Fruit fly (Drosophila melanogaster) whole organism, embryonic: ENCODE results near the gene ocn.

Source experiments
- Bgb ChIP-seq: fragments of 200-800 bp; sonication (Bioruptor generic); IDR thresholded peaks from 2 replicates; pipeline ENCODE4 v1.3.6; 2022; ENCODE audit warnings: missing biosample characterization, missing genetic modification characterization; ENCODE audit not compliant: partially characterized antibody
- CG10209 ChIP-seq: fragments of 200-800 bp; sonication (Bioruptor generic); optimal IDR thresholded peaks from 3 replicates; lab custom pipeline; 2017; ENCODE audit warnings: missing biosample characterization, mild to moderate bottlenecking, missing genetic modification characterization, missing genetic modification reagents
- CG10543 ChIP-seq: fragments of 200-800 bp; sonication (Bioruptor generic); optimal IDR thresholded peaks from 3 replicates; lab custom pipeline; 2017; ENCODE audit warnings: missing biosample characterization, mild to moderate bottlenecking, missing genetic modification characterization, moderate library complexity
- CG10979 ChIP-seq: fragments of 200-800 bp; sonication (Bioruptor generic); optimal IDR thresholded peaks from 2 replicates; lab custom pipeline; 2018; ENCODE audit warnings: missing biosample characterization, mild to moderate bottlenecking, missing genetic modification characterization, moderate library complexity
- CG1233 ChIP-seq: fragments of 200-800 bp; sonication (Bioruptor generic); optimal IDR thresholded peaks from 4 replicates; lab custom pipeline; 2018; ENCODE audit warnings: missing biosample characterization, mild to moderate bottlenecking, missing genetic modification characterization
- CG12942 ChIP-seq: fragments of 200-800 bp; sonication (Bioruptor generic); optimal IDR thresholded peaks from 3 replicates; lab custom pipeline; 2016; ENCODE audit warnings: missing biosample characterization, missing genetic modification characterization
- CG13624 ChIP-seq: fragments of 200-800 bp; sonication (Bioruptor generic); optimal IDR thresholded peaks from 2 replicates; lab custom pipeline; 2016; ENCODE audit warnings: missing biosample characterization, missing genetic modification characterization
- CG15269 ChIP-seq: fragments of 200-800 bp; sonication (Bioruptor generic); optimal IDR thresholded peaks from 2 replicates; lab custom pipeline; 2018; ENCODE audit warnings: missing biosample characterization, mild to moderate bottlenecking, missing genetic modification characterization, moderate library complexity
- CG15601 ChIP-seq: fragments of 200-800 bp; sonication (Bioruptor generic); optimal IDR thresholded peaks from 3 replicates; lab custom pipeline; 2019; ENCODE audit warnings: missing biosample characterization, mild to moderate bottlenecking, missing genetic modification characterization, moderate library complexity
- CG18599 ChIP-seq: fragments of 200-800 bp; sonication (Bioruptor generic); optimal IDR thresholded peaks from 3 replicates; lab custom pipeline; 2017; ENCODE audit warnings: missing biosample characterization, missing genetic modification characterization, mild to moderate bottlenecking, moderate library complexity, missing genetic modification reagents
- CG2678 ChIP-seq: fragments of 200-800 bp; sonication (Bioruptor generic); optimal IDR thresholded peaks from 3 replicates; lab custom pipeline; 2019; ENCODE audit warnings: missing biosample characterization, mild to moderate bottlenecking, missing genetic modification characterization, moderate library complexity
- CG31441 ChIP-seq: fragments of 200-800 bp; sonication (Bioruptor generic); IDR thresholded peaks from 2 replicates; pipeline ENCODE4 v1.3.6; 2022; ENCODE audit warnings: missing biosample characterization, missing genetic modification characterization
- CG34224 ChIP-seq: fragments of 200-800 bp; sonication (Bioruptor generic); IDR thresholded peaks from 3 replicates; pipeline ENCODE4 v1.3.6; 2022; ENCODE audit warnings: missing biosample characterization, missing genetic modification characterization; ENCODE audit not compliant: partially characterized antibody
- CG3847 ChIP-seq: fragments of 200-800 bp; sonication (Bioruptor generic); IDR thresholded peaks from 2 replicates; pipeline ENCODE4 v1.3.6; 2022; ENCODE audit warnings: missing biosample characterization, missing genetic modification characterization
- CG6689 ChIP-seq: fragments of 200-800 bp; sonication (Bioruptor generic); IDR thresholded peaks from 2 replicates; pipeline ENCODE4 v1.3.6; 2022; ENCODE audit warnings: missing biosample characterization, missing genetic modification characterization
- CG7839 ChIP-seq: fragments of 200-800 bp; sonication (Bioruptor generic); optimal IDR thresholded peaks from 3 replicates; lab custom pipeline; 2018; ENCODE audit warnings: missing biosample characterization, mild to moderate bottlenecking, missing genetic modification characterization, moderate library complexity
- CG8290 ChIP-seq, 3 experiments: fragments of 200-800 bp; sonication (Bioruptor generic); optimal IDR thresholded peaks; 2 replicates each; lab custom pipeline; 2016 to 2019; ENCODE audit warnings: missing biosample characterization in 3 of 3, missing genetic modification characterization in 3 of 3, mild to moderate bottlenecking in 2 of 3, moderate library complexity in 1 of 3
- CG9876 ChIP-seq: fragments of 200-800 bp; sonication (Bioruptor generic); optimal IDR thresholded peaks from 2 replicates; lab custom pipeline; 2016; ENCODE audit warnings: missing biosample characterization, missing genetic modification characterization
- CTCF ChIP-seq: fragments of 200-800 bp; sonication (Bioruptor generic); optimal IDR thresholded peaks from 2 replicates; lab custom pipeline; 2017; ENCODE audit warnings: missing biosample characterization, mild to moderate bottlenecking, missing genetic modification characterization, moderate library complexity
- CrebB ChIP-seq: fragments of 200-800 bp; sonication (Bioruptor generic); optimal IDR thresholded peaks from 3 replicates; lab custom pipeline; 2018; ENCODE audit warnings: missing biosample characterization, mild to moderate bottlenecking, missing genetic modification characterization
- Dip2 ChIP-seq: fragments of 200-800 bp; sonication (Bioruptor generic); IDR thresholded peaks from 2 replicates; pipeline ENCODE4 v1.3.6; 2022; ENCODE audit warnings: missing biosample characterization, missing genetic modification characterization
- E2f1 ChIP-seq: fragments of 200-800 bp; sonication (Bioruptor generic); IDR thresholded peaks from 2 replicates; pipeline ENCODE4 v1.3.6; 2022; ENCODE audit warnings: missing biosample characterization, missing genetic modification characterization
- HLH3B ChIP-seq: fragments of 200-800 bp; sonication (Bioruptor generic); IDR thresholded peaks from 2 replicates; pipeline ENCODE4 v1.3.6; 2022; ENCODE audit warnings: missing biosample characterization, missing genetic modification characterization
- NFAT ChIP-seq: fragments of 200-800 bp; sonication (Bioruptor generic); IDR thresholded peaks from 2 replicates; pipeline ENCODE4 v1.3.6; 2022; ENCODE audit warnings: missing biosample characterization, missing genetic modification characterization
- Opbp ChIP-seq: fragments of 200-800 bp; sonication (Bioruptor generic); IDR thresholded peaks from 3 replicates; pipeline ENCODE4 v1.3.6; 2022; ENCODE audit warnings: missing biosample characterization, missing genetic modification characterization; ENCODE audit not compliant: partially characterized antibody
- Scr ChIP-seq: fragments of 200-800 bp; sonication (Bioruptor generic); IDR thresholded peaks from 2 replicates; pipeline ENCODE4 v1.3.6; 2022; ENCODE audit warnings: missing biosample characterization, missing genetic modification characterization; ENCODE audit not compliant: partially characterized antibody
- Sry-δ ChIP-seq: fragments of 200-800 bp; sonication (Bioruptor generic); optimal IDR thresholded peaks from 2 replicates; lab custom pipeline; 2016; ENCODE audit warnings: missing biosample characterization, missing genetic modification characterization
- Stat92E ChIP-seq, 3 experiments: fragments of >200 bp in 2 of 3; fragments of 200-800 bp in 1 of 3; sonication (Bioruptor generic) in 1 of 3; optimal IDR thresholded peaks; 2 replicates each; lab custom pipeline; 2017 to 2019; ENCODE audit warnings: missing biosample characterization in 3 of 3, missing genetic modification characterization in 3 of 3, mild to moderate bottlenecking in 1 of 3, moderate library complexity in 1 of 3
- az2 ChIP-seq: fragments of 200-800 bp; sonication (Bioruptor generic); optimal IDR thresholded peaks from 3 replicates; lab custom pipeline; 2016; ENCODE audit warnings: missing biosample characterization, missing genetic modification characterization
- caup ChIP-seq: fragments of 200-800 bp; sonication (Bioruptor generic); optimal IDR thresholded peaks from 3 replicates; lab custom pipeline; 2017; ENCODE audit warnings: missing biosample characterization, mild to moderate bottlenecking, missing genetic modification characterization, moderate library complexity; ENCODE audit not compliant: severe bottlenecking
- chinmo ChIP-seq: fragments of 200-800 bp; sonication (Bioruptor generic); IDR thresholded peaks from 4 replicates; pipeline ENCODE4 v1.3.6; 2022; ENCODE audit warnings: missing biosample characterization, missing genetic modification characterization; ENCODE audit not compliant: partially characterized antibody
- chm ChIP-seq: fragments of 200-800 bp; sonication (Bioruptor generic); IDR thresholded peaks from 2 replicates; pipeline ENCODE4 v1.3.6; 2022; ENCODE audit warnings: missing biosample characterization, missing genetic modification characterization
- ci ChIP-seq: fragments of 200-800 bp; sonication (Bioruptor generic); IDR thresholded peaks from 3 replicates; pipeline ENCODE4 v1.3.6; 2022; ENCODE audit warnings: missing biosample characterization, missing genetic modification characterization
- hth ChIP-seq: fragments of >200 bp; optimal IDR thresholded peaks from 2 replicates; lab custom pipeline; 2017; ENCODE audit warnings: inconsistent platforms
- inv ChIP-seq: fragments of 200-800 bp; sonication (Bioruptor generic); IDR thresholded peaks from 2 replicates; pipeline ENCODE4 v1.3.6; 2022; ENCODE audit warnings: missing biosample characterization, missing genetic modification characterization; ENCODE audit not compliant: partially characterized antibody
- jumu ChIP-seq: fragments of 200-800 bp; sonication (Bioruptor generic); optimal IDR thresholded peaks from 3 replicates; lab custom pipeline; 2016; ENCODE audit warnings: missing biosample characterization, missing genetic modification characterization
- knrl ChIP-seq: fragments of 200-800 bp; sonication (Bioruptor generic); IDR thresholded peaks from 3 replicates; pipeline ENCODE4 v1.3.6; 2022; ENCODE audit warnings: missing biosample characterization, missing genetic modification characterization; ENCODE audit not compliant: partially characterized antibody
- lbe ChIP-seq: fragments of 200-800 bp; sonication (Bioruptor generic); optimal IDR thresholded peaks from 2 replicates; lab custom pipeline; 2016; ENCODE audit warnings: missing biosample characterization, mild to moderate bottlenecking, missing genetic modification characterization
- lilli ChIP-seq: fragments of 200-800 bp; sonication (Bioruptor generic); optimal IDR thresholded peaks from 3 replicates; lab custom pipeline; 2016; ENCODE audit warnings: missing biosample characterization, missing genetic modification characterization
- salm ChIP-seq: fragments of 200-800 bp; sonication (Bioruptor generic); optimal IDR thresholded peaks from 2 replicates; lab custom pipeline; 2018; ENCODE audit warnings: missing biosample characterization, mild to moderate bottlenecking, missing genetic modification characterization
- sd ChIP-seq: fragments of 200-800 bp; sonication (Bioruptor generic); optimal IDR thresholded peaks from 3 replicates; lab custom pipeline; 2018; ENCODE audit warnings: missing biosample characterization, mild to moderate bottlenecking, missing genetic modification characterization, moderate library complexity
- stc ChIP-seq: fragments of 200-800 bp; sonication (Bioruptor generic); IDR thresholded peaks from 2 replicates; pipeline ENCODE4 v1.3.6; 2022; ENCODE audit warnings: missing biosample characterization, missing genetic modification characterization
- stwl ChIP-seq: fragments of 200-800 bp; sonication (Bioruptor generic); optimal IDR thresholded peaks from 3 replicates; lab custom pipeline; 2018; ENCODE audit warnings: missing biosample characterization, mild to moderate bottlenecking, missing genetic modification characterization, moderate library complexity
- tap ChIP-seq: fragments of 200-800 bp; optimal IDR thresholded peaks from 3 replicates; lab custom pipeline; 2019; ENCODE audit warnings: missing biosample characterization, mild to moderate bottlenecking, missing genetic modification characterization, moderate library complexity
- tll ChIP-seq, 2 experiments: fragments of 200-800 bp in 1 of 2; fragments of >200 bp in 1 of 2; sonication (Bioruptor generic) in 1 of 2; optimal IDR thresholded peaks; 2 replicates each; lab custom pipeline; 2017 to 2019; ENCODE audit warnings: missing biosample characterization in 2 of 2, missing genetic modification characterization in 2 of 2, mild to moderate bottlenecking in 1 of 2, moderate library complexity in 1 of 2
- twi ChIP-seq: fragments of 200-800 bp; optimal IDR thresholded peaks from 2 replicates; lab custom pipeline; 2019; ENCODE audit warnings: missing biosample characterization, mild to moderate bottlenecking, missing genetic modification characterization, moderate library complexity
- vvl ChIP-seq: fragments of 200-800 bp; sonication (Bioruptor generic); IDR thresholded peaks from 2 replicates; pipeline ENCODE4 v1.3.6; 2022; ENCODE audit warnings: missing biosample characterization, missing genetic modification characterization
- zfh2 ChIP-seq: fragments of 200-800 bp; sonication (Bioruptor generic); optimal IDR thresholded peaks from 2 replicates; lab custom pipeline; 2016; ENCODE audit warnings: missing biosample characterization, missing genetic modification characterization

Gene ocn

DNA sequence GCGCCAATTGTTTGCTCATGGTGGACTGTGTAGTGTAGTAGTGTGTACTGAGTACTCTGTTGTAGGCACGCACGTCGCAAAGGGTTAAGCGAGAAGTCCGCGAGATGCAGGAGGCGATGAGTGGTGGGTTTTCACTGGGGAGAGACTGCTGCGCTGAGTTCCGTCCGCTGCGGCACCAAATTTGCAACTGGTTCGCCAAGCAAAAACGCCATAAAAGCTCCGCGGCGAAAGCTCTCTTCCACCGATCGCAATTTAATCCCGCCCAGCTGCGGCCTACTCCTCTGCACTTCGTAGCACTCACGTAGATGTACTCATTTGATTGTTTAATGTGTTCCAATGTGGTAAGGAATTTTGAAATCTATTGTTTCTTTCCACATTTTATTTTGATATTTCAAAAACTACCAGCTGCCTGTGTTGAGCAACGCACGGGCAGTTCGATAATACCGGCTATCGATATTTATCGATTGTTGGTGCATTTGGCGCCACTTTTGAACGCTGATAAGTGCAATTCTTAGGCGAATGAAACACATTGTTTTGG, 22.5 kb downstream of the ocn start, which contains the start of gene CG7920:
Gene CG7920, minus strand, starts transcription at position 308 of the 538 bp plus-strand sequence.
- TF ChIP-seq CG15269 (tag; lab: Kevin White, UChicago) (peak; percentile 10), knrl (peak; percentile 76), salm (no peak), CrebB (tag; lab: Kevin White, UChicago) (peak; percentile 41), hth (lab: Kevin White, UChicago) (no peak), CG31441 (GFP tag; lab: Robert Waterston, UW) (0 out of 2 replicates have a peak, but pooled peaks have one; percentile 8), CG8290 (GFP tag; optimal IDR thresholded peaks at IDR 0.05; lab: Kevin White, UChicago) (peak; percentile 2), CG8290 (tag; optimal IDR thresholded peaks at IDR 0.05; lab: Kevin White, UChicago) (peak in 1 of 2 experiments; percentile 46), Opbp (GFP tag; lab: Robert Waterston, UW) (peak; percentile 75), chinmo (peak; percentile 76; the same call in 2 of the 4 replicates), CG13624 (GFP tag; lab: Kevin White, UChicago) (peak; percentile 79), CG15601 (tag; lab: Kevin White, UChicago) (no peak), Dip2 (GFP tag; lab: Robert Waterston, UW) (no peak), Bgb (peak; percentile 79), CG7839 (tag; lab: Kevin White, UChicago) (no peak), CG34224 (GFP tag; lab: Robert Waterston, UW) (peak; percentile 81), inv (peak; percentile 46; the same call in 1 of the 2 replicates), twi (tag; lab: Kevin White, UChicago) (no peak), Stat92E (GFP tag; optimal IDR thresholded peaks at IDR 0.05; lab: Kevin White, UChicago) (peak in 1 of 3 experiments; percentile 9), lbe (GFP tag; lab: Kevin White, UChicago) (peak; percentile 55), Scr (GFP tag; lab: Robert Waterston, UW) (peak; percentile 85), caup (peak; percentile 52), CG18599 (peak; percentile 71), ci (peak; percentile 48; the same call in 2 of the 3 replicates), CG12942 (peak; percentile 18), zfh2 (peak; percentile 51), sd (tag; lab: Kevin White, UChicago) (peak; percentile 22), CG2678 (peak; percentile 10), tap (peak; percentile 11), tll (GFP tag; optimal IDR thresholded peaks at IDR 0.05; lab: Kevin White, UChicago) (no peak), chm (GFP tag; lab: Robert Waterston, UW) (peak; percentile 22; the same call in 1 of the 2 replicates), stc (GFP tag; lab: Robert Waterston, UW) (no peak), vvl (GFP tag; lab: Robert Waterston, UW) (no peak; the same call in 1 of the 2 replicates), E2f1 (GFP tag; lab: Robert Waterston, UW) (peak; percentile 6; the same call in 1 of the 2 replicates), CG10209 (GFP tag; lab: Kevin White, UChicago) (no peak), CG6689 (GFP tag; lab: Robert Waterston, UW) (no peak), lilli (GFP tag; lab: Kevin White, UChicago) (peak; percentile 22), CG10979 (peak; percentile 0), CG3847 (GFP tag; lab: Robert Waterston, UW) (peak; percentile 36; the same call in 1 of the 2 replicates), az2 (no peak), stwl (peak; percentile 44), jumu (GFP tag; lab: Kevin White, UChicago) (no peak), CG9876 (GFP tag; lab: Kevin White, UChicago) (no peak), CTCF (GFP tag; lab: Kevin White, UChicago) (peak; percentile 75), Sry-δ (GFP tag; lab: Kevin White, UChicago) (peak; percentile 74), CG10543 (GFP tag; lab: Kevin White, UChicago) (peak; percentile 58), NFAT (GFP tag; lab: Robert Waterston, UW) (peak; percentile 12; the same call in 1 of the 2 replicates), HLH3B (no peak), CG1233 (GFP tag; lab: Kevin White, UChicago) (no peak)
